Worm (Caenorhabditis elegans): Measurements from ENCODE around the gene cdc-48.1.

Gene cdc-48.1

ce11 chrII:10602184-10602583, 39.0 kb upstream of the cdc-48.1 start, which contains the start of gene srv-2:
TSS of gene srv-2 (minus strand) at chrII:10602284.
- no peak for TF ChIP-seq nhr-77 (tag; optimal IDR thresholded peaks at IDR 0.05)
- TF ChIP-seq lsy-2 (tag; optimal IDR thresholded peaks at IDR 0.05) = no peak
- no peak for TF ChIP-seq zag-1 (tag; optimal IDR thresholded peaks at IDR 0.05)
- no peak for TF ChIP-seq ama-1 (optimal IDR thresholded peaks at IDR 0.05)
- no peak for TF ChIP-seq ztf-1 (GFP tag; conservative IDR thresholded peaks at IDR 0.05)
- no peak for TF ChIP-seq crh-2 (tag; optimal IDR thresholded peaks at IDR 0.05)

DNA sequence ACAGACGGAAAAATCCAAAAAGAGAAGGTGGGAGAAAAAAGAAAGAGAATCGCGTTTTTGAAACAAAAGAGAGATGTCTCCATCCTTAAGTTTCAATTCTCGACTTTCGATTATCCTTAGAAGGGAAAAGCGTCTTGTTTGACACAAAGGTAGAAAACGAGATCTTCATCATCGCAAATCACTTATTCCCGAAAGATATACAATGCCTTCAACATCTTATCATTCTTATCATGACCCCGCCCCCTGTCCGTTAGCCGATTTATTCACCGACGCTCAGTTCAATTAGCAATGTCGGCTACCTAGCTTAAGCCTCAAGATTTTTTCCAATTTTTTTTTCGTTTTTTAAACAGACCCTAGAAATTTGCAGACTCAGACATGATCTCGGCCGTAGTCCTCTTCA, 35.8 kb upstream of the cdc-48.1 start, which contains the start of gene C14A4.9:
TSS of gene C14A4.9 (plus strand) at position 368 of the 400 bp plus-strand sequence.
- no peak for TF ChIP-seq peb-1 (tag; optimal IDR thresholded peaks at IDR 0.05)
- TF ChIP-seq blmp-1 (tag; optimal IDR thresholded peaks at IDR 0.05; ENCODE audit: insufficient read depth) = peak; percentile 26
- TF ChIP-seq ztf-1 (GFP tag; conservative IDR thresholded peaks at IDR 0.05) = no peak
- no peak for TF ChIP-seq mbf-1 (tag; optimal IDR thresholded peaks at IDR 0.05)
- TF ChIP-seq nhr-11 (tag; optimal IDR thresholded peaks at IDR 0.05) = no peak
- no peak for TF ChIP-seq elt-1 (tag; optimal IDR thresholded peaks at IDR 0.05)

- TF ChIP-seq nhr-25 (tag; optimal IDR thresholded peaks at IDR 0.05) (no peak), unc-55 (GFP tag; optimal IDR thresholded peaks at IDR 0.05) (no peak), lsy-2 (tag; optimal IDR thresholded peaks at IDR 0.05) (no peak), ztf-4 (tag; optimal IDR thresholded peaks at IDR 0.05) (no peak), lin-39 (tag; optimal IDR thresholded peaks at IDR 0.05) (no peak), nhr-77 (tag; optimal IDR thresholded peaks at IDR 0.05) (no peak), elt-3 (tag; optimal IDR thresholded peaks at IDR 0.05) (no peak), skn-1 (tag; optimal IDR thresholded peaks at IDR 0.05) (no peak), R02D3.7 (tag; optimal IDR thresholded peaks at IDR 0.05) (no peak), nhr-10 (tag; optimal IDR thresholded peaks at IDR 0.05) (no peak), ztf-1 (GFP tag; conservative IDR thresholded peaks at IDR 0.05) (no peak), unc-62 (GFP tag; optimal IDR thresholded peaks at IDR 0.05) (no peak)
Observed at ce11 chrII:10598039-10598438, 34.8 kb upstream of the cdc-48.1 start, which contains the start of gene C14A4.8. TSS of gene C14A4.8 (minus strand) at chrII:10598139.

DNA sequence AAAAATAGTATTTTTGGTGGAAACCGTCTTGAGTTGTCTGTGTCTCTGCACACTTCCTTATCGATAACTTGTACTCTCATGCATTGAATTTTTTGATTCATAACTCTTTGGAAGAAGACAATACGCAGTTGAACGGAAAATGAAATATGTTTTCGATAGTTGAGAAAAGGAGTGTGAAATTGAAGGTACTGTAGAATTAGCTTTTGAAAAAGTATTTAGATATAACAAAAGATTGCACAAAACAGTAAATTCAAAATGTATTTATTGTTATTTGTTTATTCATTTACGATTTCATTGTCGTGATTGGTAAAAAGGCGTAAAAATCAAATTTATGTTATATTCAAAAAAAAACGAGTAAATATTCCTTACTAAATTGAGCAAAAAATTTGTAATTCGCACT, 33.3 kb upstream of the cdc-48.1 start, which contains the start of gene C14A4.7:
TSS of gene C14A4.7 (minus strand) at position 101 of the 400 bp plus-strand sequence.
- TF ChIP-seq fos-1 (tag; optimal IDR thresholded peaks at IDR 0.05) (peak; percentile 37), ceh-82 (tag; optimal IDR thresholded peaks at IDR 0.05) (no peak)

DNA sequence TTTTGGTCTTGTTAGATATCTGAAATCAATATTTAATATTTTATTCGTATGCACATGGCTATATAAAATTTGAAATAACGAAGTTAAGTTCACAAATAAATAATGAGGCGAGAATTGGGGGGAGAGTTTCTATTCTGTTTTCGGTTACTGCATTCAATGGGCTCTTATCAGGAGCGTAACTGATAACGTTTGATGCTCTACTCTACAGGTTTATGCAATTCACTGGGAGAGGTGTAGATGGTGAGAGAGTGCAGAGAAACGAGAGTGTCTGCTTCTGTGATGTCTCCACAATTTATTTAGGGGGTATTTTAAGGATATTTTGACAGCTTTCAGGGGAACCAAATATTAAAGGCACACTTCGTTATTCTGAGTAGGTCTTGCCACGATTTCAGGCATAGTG, 31.6 kb upstream of the cdc-48.1 start, which contains the start of gene C14A4.6:
TSS of gene C14A4.6 (minus strand) at position 19 of the 400 bp plus-strand sequence.
- TF ChIP-seq fos-1 (tag; optimal IDR thresholded peaks at IDR 0.05) (peak; percentile 74), crh-2 (tag; optimal IDR thresholded peaks at IDR 0.05) (peak; percentile 54), nhr-6 (tag; optimal IDR thresholded peaks at IDR 0.05) (no peak)

DNA sequence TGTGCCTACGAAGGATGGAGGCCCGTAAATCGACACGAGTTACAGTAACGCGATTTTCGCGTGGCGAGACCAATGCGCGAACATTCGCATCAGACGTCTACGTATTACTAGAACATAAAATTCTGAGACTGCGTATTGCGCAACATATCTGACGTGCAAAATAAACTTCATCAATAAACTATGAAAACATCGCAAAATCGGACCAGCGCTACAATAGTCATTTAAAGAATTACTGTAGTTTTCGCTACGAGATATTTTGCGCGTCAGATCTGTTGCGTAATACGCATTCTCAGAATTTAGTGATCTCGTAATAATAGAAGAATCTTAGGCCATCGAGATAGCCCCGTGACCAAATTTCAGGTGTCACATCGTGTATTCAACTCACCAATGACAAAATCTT, 31.1 kb upstream of the cdc-48.1 start:
- TF ChIP-seq nhr-21 (tag; optimal IDR thresholded peaks at IDR 0.05) = no peak
- TF ChIP-seq sma-3 (GFP tag; optimal IDR thresholded peaks at IDR 0.05) = no peak
- TF ChIP-seq alr-1 (tag; optimal IDR thresholded peaks at IDR 0.05) = no peak
- no peak for TF ChIP-seq blmp-1 (tag; optimal IDR thresholded peaks at IDR 0.05; ENCODE audit: insufficient read depth)
- TF ChIP-seq mdl-1 (tag; optimal IDR thresholded peaks at IDR 0.05) = no peak
- TF ChIP-seq F13H6.1 (tag; optimal IDR thresholded peaks at IDR 0.05) = no peak

ce11 chrII:10592452-10592851, 29.2 kb upstream of the cdc-48.1 start, which contains the start of gene crn-5:
TSS of gene crn-5 (plus strand) at chrII:10592752.
- no peak for TF ChIP-seq unc-62 (GFP tag; optimal IDR thresholded peaks at IDR 0.05)
- no peak for TF ChIP-seq peb-1 (tag; optimal IDR thresholded peaks at IDR 0.05)
- TF ChIP-seq ama-1 (optimal IDR thresholded peaks at IDR 0.05) = no peak
- no peak for TF ChIP-seq sma-9 (GFP tag; optimal IDR thresholded peaks at IDR 0.05)
- no peak for TF ChIP-seq sma-9 (tag; optimal IDR thresholded peaks at IDR 0.05)
- TF ChIP-seq alr-1 (tag; optimal IDR thresholded peaks at IDR 0.05) = no peak
- TF ChIP-seq egl-27 (tag; optimal IDR thresholded peaks at IDR 0.05) = no peak
- TF ChIP-seq nhr-10 (tag; optimal IDR thresholded peaks at IDR 0.05) = no peak
- TF ChIP-seq dmd-4 (tag; optimal IDR thresholded peaks at IDR 0.05) = no peak
- TF ChIP-seq mab-5 (tag; optimal IDR thresholded peaks at IDR 0.05) = no peak
- no peak for TF ChIP-seq blmp-1 (tag; optimal IDR thresholded peaks at IDR 0.05; ENCODE audit: insufficient read depth)

Data from whole organism, L2 larva.